Fruit fly (Drosophila melanogaster): ENCODE measurements around the gene CG13409.

DNA sequence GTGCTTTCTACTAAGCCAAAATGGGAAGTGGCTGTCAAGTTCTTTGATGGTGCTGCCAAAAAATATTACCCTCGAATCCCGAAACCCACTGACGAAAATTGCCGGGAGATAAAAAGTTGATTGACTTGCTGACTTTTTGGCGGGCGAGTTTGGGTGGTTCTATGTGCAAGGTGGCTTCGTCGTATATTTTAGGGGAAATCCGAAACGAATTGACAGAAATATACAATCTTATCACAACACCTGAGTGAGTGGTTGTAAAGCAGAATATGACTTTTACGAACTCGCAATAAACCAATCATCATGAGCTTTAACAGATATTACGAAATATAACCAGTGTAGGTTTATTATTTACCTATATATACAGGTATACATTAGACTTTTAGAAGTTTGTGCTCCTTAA lies 28.2 kb downstream of the CG13409 start:
- TF ChIP-seq CTCF (optimal IDR thresholded peaks at IDR 0.05) = no peak
- TF ChIP-seq CG8478 (optimal IDR thresholded peaks at IDR 0.05) = no peak

Data from S2 (cell line).